Worm (Caenorhabditis elegans) whole organism, L1 larva: ENCODE measurements around the gene F59A1.6.

Source experiments
- ces-1 ChIP-seq: fragments of 150-350 bp; optimal IDR thresholded peaks from 2 replicates; lab custom pipeline; 2014; ENCODE audit warnings: missing biosample characterization, missing genetic modification reagents, missing genetic modification characterization
- elt-2 ChIP-seq: sonication (generic microtip); optimal IDR thresholded peaks from 2 replicates; lab custom pipeline; 2016; ENCODE audit warnings: missing genetic modification characterization, mild to moderate bottlenecking, inconsistent platforms, missing compliant biosample characterization, missing genetic modification reagents
- elt-3 ChIP-seq, 6 experiments: fragments of 150-350 bp in 1 of 6; sonication (generic microtip); optimal IDR thresholded peaks; 2 replicates each; lab custom pipeline; 2017 to 2018; ENCODE audit warnings: missing biosample characterization in 6 of 6, missing genetic modification characterization in 6 of 6, inconsistent platforms in 1 of 6
- fos-1 ChIP-seq: fragments of 150-350 bp; optimal IDR thresholded peaks from 2 replicates; lab custom pipeline; 2014; ENCODE audit warnings: missing biosample characterization, missing genetic modification characterization
- lin-39 ChIP-seq: fragments of 150-350 bp; optimal IDR thresholded peaks from 2 replicates; lab custom pipeline; 2014; ENCODE audit warnings: missing biosample characterization, missing genetic modification reagents, missing genetic modification characterization
- lsy-2 ChIP-seq, 2 experiments: fragments of 150-350 bp; optimal IDR thresholded peaks; 2 replicates each; lab custom pipeline; 2014; ENCODE audit warnings: missing biosample characterization in 2 of 2, missing genetic modification characterization in 2 of 2
- nhr-237 ChIP-seq: fragments of 150-350 bp; optimal IDR thresholded peaks from 2 replicates; lab custom pipeline; 2014; ENCODE audit warnings: missing biosample characterization, missing genetic modification characterization
- unc-62 ChIP-seq: fragments of 150-350 bp; optimal IDR thresholded peaks from 2 replicates; lab custom pipeline; 2014; ENCODE audit warnings: missing biosample characterization, missing genetic modification reagents, missing genetic modification characterization

DNA sequence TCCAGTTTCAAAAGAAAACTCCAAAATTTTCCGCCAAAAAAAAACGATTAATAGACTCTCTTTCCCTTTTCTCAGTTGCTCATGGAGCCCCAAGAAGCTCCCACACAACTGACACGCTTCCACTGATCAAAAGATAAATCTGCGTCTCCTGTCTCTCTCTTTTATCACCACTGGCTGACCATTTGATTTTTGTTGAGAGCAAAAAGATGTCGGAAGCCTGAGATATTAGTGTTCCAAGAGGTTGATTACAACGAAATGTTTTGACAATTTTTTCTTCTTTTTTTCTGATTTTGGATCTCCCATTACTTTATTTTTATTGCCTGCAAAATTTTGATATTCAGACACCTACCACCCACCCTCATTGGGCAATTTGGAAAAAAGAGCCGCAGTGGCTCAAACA, 47.6 kb downstream of the F59A1.6 start, which contains the start of gene twk-42:
- no peak for TF ChIP-seq elt-3 (tag; optimal IDR thresholded peaks at IDR 0.05; lab: Kevin White, UChicago)
- no peak for TF ChIP-seq nhr-237 (tag; lab: Kevin White, UChicago)
- no peak for TF ChIP-seq fos-1 (tag; lab: Kevin White, UChicago)
- no peak for TF ChIP-seq unc-62 (GFP tag; lab: Kevin White, UChicago)
- TF ChIP-seq elt-2: no peak
- TF ChIP-seq lsy-2 (tag; optimal IDR thresholded peaks at IDR 0.05; lab: Kevin White, UChicago): no peak
- no peak for TF ChIP-seq lin-39 (tag; lab: Kevin White, UChicago)
- no peak for TF ChIP-seq ces-1
